Fruit fly (Drosophila melanogaster) whole organism, prepupa: Measurements from ENCODE around the gene jim.

Experiments
- Blimp-1 ChIP-seq: fragments of 200-800 bp; sonication (Bioruptor generic); optimal IDR thresholded peaks from 3 replicates; lab custom pipeline; 2017; ENCODE audit warnings: missing biosample characterization, missing genetic modification characterization, mild to moderate bottlenecking, moderate library complexity, missing genetic modification reagents
- CG6792 ChIP-seq: fragments of 200-800 bp; sonication (Bioruptor generic); optimal IDR thresholded peaks from 3 replicates; lab custom pipeline; 2016; ENCODE audit warnings: missing biosample characterization, missing genetic modification characterization
- CG6854 ChIP-seq: fragments of 200-800 bp; sonication (Bioruptor generic); optimal IDR thresholded peaks from 2 replicates; lab custom pipeline; 2017; ENCODE audit warnings: missing biosample characterization, mild to moderate bottlenecking, missing genetic modification characterization
- CG8319 ChIP-seq: fragments of 200-800 bp; sonication (Bioruptor generic); optimal IDR thresholded peaks from 3 replicates; lab custom pipeline; 2016; ENCODE audit warnings: missing biosample characterization, missing genetic modification characterization
- Hr4 ChIP-seq: fragments of 200-800 bp; sonication (Bioruptor generic); optimal IDR thresholded peaks from 3 replicates; lab custom pipeline; 2016; ENCODE audit warnings: missing biosample characterization, missing genetic modification characterization
- Lpt ChIP-seq: fragments of 200-800 bp; sonication (Bioruptor generic); optimal IDR thresholded peaks from 3 replicates; lab custom pipeline; 2016; ENCODE audit warnings: missing biosample characterization, missing genetic modification characterization
- Met ChIP-seq: fragments of 200-800 bp; sonication (Bioruptor generic); optimal IDR thresholded peaks from 3 replicates; lab custom pipeline; 2016; ENCODE audit warnings: missing biosample characterization, missing genetic modification characterization
- Sox102F ChIP-seq: fragments of 200-800 bp; sonication (Bioruptor generic); optimal IDR thresholded peaks from 2 replicates; lab custom pipeline; 2016; ENCODE audit warnings: missing biosample characterization, mild to moderate bottlenecking, missing genetic modification characterization
- esn ChIP-seq: fragments of 200-800 bp; sonication (Bioruptor generic); optimal IDR thresholded peaks from 2 replicates; lab custom pipeline; 2016; ENCODE audit warnings: missing biosample characterization, mild to moderate bottlenecking, missing genetic modification characterization, moderate library complexity

dm6 chr3L:22871030-22871844 lies 36.2 kb upstream of the jim start:
- TF ChIP-seq Blimp-1 (GFP tag; lab: Kevin White, UChicago) (no peak), CG8319 (no peak), Sox102F (no peak), esn (no peak), Lpt (GFP tag; lab: Kevin White, UChicago) (no peak), CG6854 (GFP tag; lab: Kevin White, UChicago) (no peak), CG6792 (GFP tag; lab: Kevin White, UChicago) (no peak), Hr4 (no peak), Met (GFP tag; lab: Kevin White, UChicago) (no peak)
